Worm (Caenorhabditis elegans): ENCODE results near the gene Y71H2AR.2.

- TF ChIP-seq nhr-102 (tag; optimal IDR thresholded peaks at IDR 0.05) (no peak), zag-1 (tag; optimal IDR thresholded peaks at IDR 0.05) (no peak), nhr-10 (tag; optimal IDR thresholded peaks at IDR 0.05) (no peak), nhr-111 (GFP tag; optimal IDR thresholded peaks at IDR 0.05) (no peak), aly-2 (tag; optimal IDR thresholded peaks at IDR 0.05) (no peak), T20F7.1 (GFP tag; optimal IDR thresholded peaks at IDR 0.05) (no peak), F10B5.3 (tag; optimal IDR thresholded peaks at IDR 0.05) (no peak), nhr-11 (tag; optimal IDR thresholded peaks at IDR 0.05) (no peak), madf-9 (GFP tag; conservative IDR thresholded peaks at IDR 0.05) (no peak), ztf-11 (tag; optimal IDR thresholded peaks at IDR 0.05) (no peak), nhr-25 (tag; optimal IDR thresholded peaks at IDR 0.05; ENCODE audit: borderline replicate concordance, insufficient read depth) (no peak), skn-1 (tag; optimal IDR thresholded peaks at IDR 0.05) (no peak), D1046.2 (GFP tag; IDR thresholded peaks at IDR 0.05) (no peak)
Observed at ce11 chrIII:2879703-2880102, 39.0 kb upstream of the Y71H2AR.2 start.

Measured in whole organism, L4 larva.